Fruit fly (Drosophila melanogaster): ENCODE measurements around the gene CG7990.

CG7990 gene

DNA sequence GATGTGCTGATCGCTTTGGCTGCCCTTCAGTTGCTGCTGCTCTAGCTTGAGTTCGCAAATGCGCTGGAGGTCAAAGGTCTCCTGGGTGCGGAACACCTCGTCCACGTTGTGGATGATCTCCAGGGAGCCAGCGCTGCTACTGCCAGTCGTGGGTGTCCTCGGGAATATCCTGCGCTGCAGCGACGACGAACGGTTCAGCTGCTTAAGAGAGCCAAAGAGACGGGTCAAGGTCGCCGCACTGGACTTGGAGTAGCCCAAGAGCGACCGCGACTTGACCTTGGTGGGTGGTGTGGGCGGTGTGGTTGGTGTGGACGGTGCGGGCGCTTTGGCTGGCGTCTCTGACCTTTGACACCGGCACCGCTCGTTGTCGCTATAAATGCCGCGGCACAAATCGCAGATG lies 47.5 kb downstream of the CG7990 start:
- TF ChIP-seq rgr (GFP tag; optimal IDR thresholded peaks at IDR 0.05) (no peak), Dfd (GFP tag; optimal IDR thresholded peaks at IDR 0.05) (no peak), dsf (GFP tag; optimal IDR thresholded peaks at IDR 0.05; ENCODE audit: borderline replicate concordance) (no peak), pan (optimal IDR thresholded peaks at IDR 0.05) (no peak), br (GFP tag; optimal IDR thresholded peaks at IDR 0.05) (no peak), h (GFP tag; optimal IDR thresholded peaks at IDR 0.05) (no peak)

DNA sequence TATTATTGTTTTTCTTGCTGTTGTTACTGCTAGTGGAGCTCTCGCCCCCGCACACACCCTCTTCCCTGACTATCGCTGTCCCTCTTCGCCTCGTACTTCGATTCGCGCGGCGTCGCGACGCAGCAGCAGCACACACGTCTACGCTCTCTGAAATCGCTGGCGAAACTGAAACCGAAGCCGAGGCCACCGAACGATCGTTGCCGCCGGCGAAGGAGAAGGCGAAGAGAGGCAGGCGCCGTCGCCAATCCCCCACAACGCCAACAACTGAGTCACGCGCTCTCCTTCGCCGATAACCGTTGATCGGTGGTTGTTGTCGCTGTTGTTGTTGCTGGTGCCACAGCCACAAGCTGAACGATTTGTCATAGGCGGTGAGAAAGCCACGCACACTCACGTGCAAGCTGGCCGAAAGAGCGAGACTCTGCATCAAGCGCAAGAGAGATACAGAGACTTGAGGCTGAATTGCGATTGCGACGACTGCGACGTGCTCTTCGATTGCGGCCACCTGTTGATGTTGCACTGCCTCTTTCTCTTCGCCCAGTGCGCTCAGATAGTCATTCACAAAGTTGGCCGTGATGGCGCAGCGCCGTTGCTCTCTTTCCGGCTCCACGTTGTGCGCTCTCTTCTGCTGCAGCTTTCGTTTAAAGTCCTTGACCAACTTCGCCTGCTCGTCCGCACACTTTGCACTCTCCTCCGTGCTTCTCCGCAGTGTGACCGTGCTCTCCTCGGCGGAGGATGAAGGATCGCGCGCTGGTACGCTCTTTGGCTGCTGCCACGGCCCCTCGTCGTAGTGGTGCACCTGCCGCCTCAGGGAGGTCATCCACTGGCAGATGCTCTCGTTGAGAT lies 48.3 kb downstream of the CG7990 start:
- no peak for TF ChIP-seq CG32264 (GFP tag; optimal IDR thresholded peaks at IDR 0.05)
- TF ChIP-seq Dfd (GFP tag; optimal IDR thresholded peaks at IDR 0.05), result no peak
- TF ChIP-seq Rel (GFP tag; optimal IDR thresholded peaks at IDR 0.05), result peak; percentile 69
- peak; percentile 62 for TF ChIP-seq Rel (tag; optimal IDR thresholded peaks at IDR 0.05)
- no peak for TF ChIP-seq lola (GFP tag; optimal IDR thresholded peaks at IDR 0.05)
- no peak for TF ChIP-seq dsf (GFP tag; optimal IDR thresholded peaks at IDR 0.05; ENCODE audit: borderline replicate concordance)
- TF ChIP-seq Jra (GFP tag; optimal IDR thresholded peaks at IDR 0.05), result peak; percentile 93
- TF ChIP-seq h (GFP tag; optimal IDR thresholded peaks at IDR 0.05), result peak; percentile 57
- TF ChIP-seq foxo (GFP tag; optimal IDR thresholded peaks at IDR 0.05), result no peak
- no peak for TF ChIP-seq tai (GFP tag; optimal IDR thresholded peaks at IDR 0.05)
- TF ChIP-seq dl (GFP tag; optimal IDR thresholded peaks at IDR 0.05; ENCODE audit: insufficient read depth in 1 of 2, partially characterized antibody in 2 of 2), result peak; percentile 91 to 92
- TF ChIP-seq HLH106 (tag; optimal IDR thresholded peaks at IDR 0.05), result no peak
- no peak for TF ChIP-seq woc (GFP tag; optimal IDR thresholded peaks at IDR 0.05)
- peak; percentile 15 for TF ChIP-seq br (GFP tag; optimal IDR thresholded peaks at IDR 0.05)
- TF ChIP-seq Hnf4 (GFP tag; optimal IDR thresholded peaks at IDR 0.05), result peak; percentile 30
- TF ChIP-seq Hr83 (GFP tag; optimal IDR thresholded peaks at IDR 0.05; ENCODE audit: poor library complexity, severe bottlenecking), result no peak
- peak; percentile 38 for TF ChIP-seq Vsx2 (GFP tag; optimal IDR thresholded peaks at IDR 0.05; ENCODE audit: partially characterized antibody)
- peak; percentile 49 for TF ChIP-seq fru (GFP tag; optimal IDR thresholded peaks at IDR 0.05)
- TF ChIP-seq Myc (optimal IDR thresholded peaks at IDR 0.05), result no peak
- TF ChIP-seq OdsH (GFP tag; optimal IDR thresholded peaks at IDR 0.05), result no peak
- TF ChIP-seq N (GFP tag; optimal IDR thresholded peaks at IDR 0.05), result no peak
- TF ChIP-seq CrebA (GFP tag; optimal IDR thresholded peaks at IDR 0.05; ENCODE audit: borderline replicate concordance), result peak; percentile 33
- no peak for TF ChIP-seq dmrt93B (GFP tag; optimal IDR thresholded peaks at IDR 0.05)
- no peak for TF ChIP-seq CG9705 (GFP tag; optimal IDR thresholded peaks at IDR 0.05)
- TF ChIP-seq Dif (GFP tag; optimal IDR thresholded peaks at IDR 0.05; ENCODE audit: partially characterized antibody), result peak; percentile 91
- TF ChIP-seq ey (GFP tag; optimal IDR thresholded peaks at IDR 0.05), result no peak
- TF ChIP-seq Sp1 (GFP tag; optimal IDR thresholded peaks at IDR 0.05), result peak; percentile 23
- TF ChIP-seq sage (GFP tag; optimal IDR thresholded peaks at IDR 0.05), result no peak

DNA sequence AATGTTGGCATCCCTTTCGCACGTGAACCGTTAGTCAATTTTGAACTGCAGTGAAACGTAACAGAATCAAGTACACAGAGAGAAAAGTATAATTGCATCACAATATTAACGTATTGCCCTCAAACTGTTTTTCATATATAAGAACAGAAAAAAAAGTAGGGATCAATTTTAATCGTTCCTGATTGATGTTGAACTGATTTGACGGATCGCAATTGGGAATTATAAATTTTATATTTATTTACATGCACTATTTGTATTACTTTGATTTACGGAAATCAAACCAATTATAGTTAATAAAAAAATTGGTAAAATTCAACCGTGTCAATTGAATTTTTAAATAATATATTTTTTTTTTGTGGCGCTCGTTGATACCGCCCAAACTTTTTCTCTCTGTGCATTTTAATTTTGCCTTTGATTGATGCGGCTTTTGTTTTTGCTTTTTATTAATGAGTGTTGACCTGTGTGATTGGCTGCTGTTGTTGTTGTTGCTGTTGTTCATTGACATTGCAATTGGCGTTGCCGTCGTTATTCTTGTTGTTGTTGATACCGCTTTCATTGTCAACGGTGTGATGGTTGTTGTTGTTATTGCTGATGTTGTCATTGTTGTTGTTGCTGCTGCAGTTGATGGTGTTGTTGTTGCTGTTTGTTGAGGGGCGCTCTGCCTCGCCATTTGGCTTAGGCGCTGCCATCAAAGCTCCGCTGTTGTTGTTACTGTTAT lies 49.0 kb downstream of the CG7990 start:
- TF ChIP-seq dmrt93B (GFP tag; optimal IDR thresholded peaks at IDR 0.05) (peak; percentile 65), psq (GFP tag; optimal IDR thresholded peaks at IDR 0.05) (peak; percentile 68), HLH106 (tag; optimal IDR thresholded peaks at IDR 0.05) (peak; percentile 74), sage (GFP tag; optimal IDR thresholded peaks at IDR 0.05) (peak; percentile 27), dl (GFP tag; optimal IDR thresholded peaks at IDR 0.05; ENCODE audit: insufficient read depth in 1 of 2, partially characterized antibody in 2 of 2) (no peak), ey (GFP tag; optimal IDR thresholded peaks at IDR 0.05) (peak; percentile 58), OdsH (GFP tag; optimal IDR thresholded peaks at IDR 0.05) (peak; percentile 70), usp (GFP tag; optimal IDR thresholded peaks at IDR 0.05) (no peak), Rel (GFP tag; optimal IDR thresholded peaks at IDR 0.05) (no peak), Rel (tag; optimal IDR thresholded peaks at IDR 0.05) (no peak), Hr78 (GFP tag; optimal IDR thresholded peaks at IDR 0.05) (no peak), Mio (GFP tag; optimal IDR thresholded peaks at IDR 0.05) (no peak), CrebA (GFP tag; optimal IDR thresholded peaks at IDR 0.05; ENCODE audit: borderline replicate concordance) (no peak), brk (GFP tag; optimal IDR thresholded peaks at IDR 0.05) (peak; percentile 23), Dfd (GFP tag; optimal IDR thresholded peaks at IDR 0.05) (peak; percentile 70), tai (GFP tag; optimal IDR thresholded peaks at IDR 0.05) (no peak), CG32264 (GFP tag; optimal IDR thresholded peaks at IDR 0.05) (no peak), foxo (GFP tag; optimal IDR thresholded peaks at IDR 0.05) (peak in 1 of 2 experiments; percentile 83), N (GFP tag; optimal IDR thresholded peaks at IDR 0.05) (no peak), Hr83 (GFP tag; optimal IDR thresholded peaks at IDR 0.05; ENCODE audit: poor library complexity, severe bottlenecking) (no peak), Jra (GFP tag; optimal IDR thresholded peaks at IDR 0.05) (no peak), Myc (optimal IDR thresholded peaks at IDR 0.05) (no peak), CG9705 (GFP tag; optimal IDR thresholded peaks at IDR 0.05) (peak; percentile 18), Hnf4 (GFP tag; optimal IDR thresholded peaks at IDR 0.05) (peak; percentile 63), Sp1 (GFP tag; optimal IDR thresholded peaks at IDR 0.05) (peak; percentile 77), br (GFP tag; optimal IDR thresholded peaks at IDR 0.05) (peak; percentile 33), h (GFP tag; optimal IDR thresholded peaks at IDR 0.05) (peak; percentile 64), lola (GFP tag; optimal IDR thresholded peaks at IDR 0.05) (no peak), pan (optimal IDR thresholded peaks at IDR 0.05) (no peak), Abd-B (GFP tag; optimal IDR thresholded peaks at IDR 0.05) (no peak), GATAd (GFP tag; optimal IDR thresholded peaks at IDR 0.05) (no peak), jim (GFP tag; optimal IDR thresholded peaks at IDR 0.05) (no peak), fru (GFP tag; optimal IDR thresholded peaks at IDR 0.05) (peak; percentile 64), Vsx2 (GFP tag; optimal IDR thresholded peaks at IDR 0.05; ENCODE audit: partially characterized antibody) (no peak), rgr (GFP tag; optimal IDR thresholded peaks at IDR 0.05) (peak; percentile 77), sv (GFP tag; optimal IDR thresholded peaks at IDR 0.05) (peak; percentile 68)
